Fruit fly (Drosophila melanogaster) whole organism, wandering third instar larva: ENCODE results near the gene pst.

Source experiments
- Abd-B ChIP-seq: fragments of >200 bp; optimal IDR thresholded peaks from 2 replicates; lab custom pipeline; 2017; ENCODE audit warnings: missing biosample characterization, missing genetic modification characterization
- CG32264 ChIP-seq: fragments of 200-800 bp; sonication (Bioruptor generic); optimal IDR thresholded peaks from 2 replicates; lab custom pipeline; 2016; ENCODE audit warnings: missing biosample characterization, missing genetic modification characterization
- CG9705 ChIP-seq: fragments of 200-800 bp; sonication (Bioruptor generic); optimal IDR thresholded peaks from 2 replicates; lab custom pipeline; 2018; ENCODE audit warnings: missing biosample characterization, mild to moderate bottlenecking, missing genetic modification characterization
- CrebA ChIP-seq: fragments of 200-800 bp; sonication (Bioruptor generic); optimal IDR thresholded peaks from 2 replicates; lab custom pipeline; 2016; ENCODE audit warnings: missing biosample characterization, mild to moderate bottlenecking, missing genetic modification characterization, borderline replicate concordance
- Dfd ChIP-seq: fragments of >200 bp; optimal IDR thresholded peaks from 2 replicates; lab custom pipeline; 2017; ENCODE audit warnings: missing biosample characterization, missing genetic modification characterization
- Dif ChIP-seq: fragments of 200-275, 200-300 bp; sonication (Bioruptor generic); optimal IDR thresholded peaks from 2 replicates; lab custom pipeline; 2018; ENCODE audit warnings: missing biosample characterization, missing genetic modification characterization; ENCODE audit not compliant: partially characterized antibody
- GATAd ChIP-seq: sonication (Bioruptor generic); optimal IDR thresholded peaks from 2 replicates; lab custom pipeline; 2016; ENCODE audit warnings: missing biosample characterization, missing genetic modification characterization
- HLH106 ChIP-seq: fragments of 200-800 bp; optimal IDR thresholded peaks from 3 replicates; lab custom pipeline; 2019; ENCODE audit warnings: missing biosample characterization, mild to moderate bottlenecking, missing genetic modification characterization, moderate library complexity
- Hnf4 ChIP-seq: fragments of 200-800 bp; sonication (Bioruptor generic); optimal IDR thresholded peaks from 2 replicates; lab custom pipeline; 2016; ENCODE audit warnings: missing biosample characterization, mild to moderate bottlenecking, missing genetic modification characterization
- Hr78 ChIP-seq: fragments of >200 bp; optimal IDR thresholded peaks from 2 replicates; lab custom pipeline; 2017; ENCODE audit warnings: missing biosample characterization, missing genetic modification characterization
- Hr83 ChIP-seq: fragments of 200-300 bp; sonication (Bioruptor generic); optimal IDR thresholded peaks from 2 replicates; lab custom pipeline; 2016; ENCODE audit warnings: missing biosample characterization, mild to moderate bottlenecking, missing genetic modification characterization, moderate library complexity; ENCODE audit not compliant: poor library complexity, severe bottlenecking
- Jra ChIP-seq: sonication (Bioruptor generic); optimal IDR thresholded peaks from 2 replicates; lab custom pipeline; 2016; ENCODE audit warnings: missing biosample characterization, missing genetic modification characterization
- Mio ChIP-seq: sonication (Bioruptor generic); optimal IDR thresholded peaks from 2 replicates; lab custom pipeline; 2016; ENCODE audit warnings: missing biosample characterization, missing genetic modification characterization
- Myc ChIP-seq: fragments of >200 bp; optimal IDR thresholded peaks from 2 replicates; lab custom pipeline; 2017
- N ChIP-seq: fragments of >200 bp; optimal IDR thresholded peaks from 2 replicates; lab custom pipeline; 2018; ENCODE audit warnings: missing biosample characterization, missing external identifiers, missing genetic modification characterization
- OdsH ChIP-seq: fragments of 200-800 bp; sonication (Bioruptor generic); optimal IDR thresholded peaks from 2 replicates; lab custom pipeline; 2016; ENCODE audit warnings: missing biosample characterization, mild to moderate bottlenecking, missing genetic modification characterization
- Rel ChIP-seq, 2 experiments: fragments of 200-800 bp; sonication (Bioruptor generic) in 1 of 2; optimal IDR thresholded peaks; 2 replicates in 1 of 2; 3 replicates in 1 of 2; lab custom pipeline; 2016 to 2019; ENCODE audit warnings: mild to moderate bottlenecking in 2 of 2, missing biosample characterization in 2 of 2, missing genetic modification characterization in 2 of 2, moderate library complexity in 1 of 2
- Sp1 ChIP-seq: fragments of 200-800 bp; sonication (Bioruptor generic); optimal IDR thresholded peaks from 3 replicates; lab custom pipeline; 2019; ENCODE audit warnings: missing biosample characterization, mild to moderate bottlenecking, missing genetic modification characterization, moderate library complexity
- Vsx2 ChIP-seq: fragments of 200-300, 225-300 bp; sonication (Bioruptor generic); optimal IDR thresholded peaks from 2 replicates; lab custom pipeline; 2018; ENCODE audit warnings: missing biosample characterization, missing genetic modification characterization; ENCODE audit not compliant: partially characterized antibody
- br ChIP-seq: fragments of 200-800 bp; sonication (Bioruptor generic); optimal IDR thresholded peaks from 2 replicates; lab custom pipeline; 2016; ENCODE audit warnings: missing biosample characterization, missing genetic modification characterization
- brk ChIP-seq: fragments of 200-800 bp; sonication (Bioruptor generic); optimal IDR thresholded peaks from 2 replicates; lab custom pipeline; 2016; ENCODE audit warnings: missing biosample characterization, mild to moderate bottlenecking, missing genetic modification characterization
- dl ChIP-seq, 2 experiments: fragments of 175-275, 200-275 bp in 1 of 2; fragments of 200-275 bp in 1 of 2; sonication (Bioruptor generic); optimal IDR thresholded peaks; lab custom pipeline; 2018; ENCODE audit warnings: mild to moderate bottlenecking in 2 of 2, missing biosample characterization in 2 of 2, missing genetic modification characterization in 2 of 2, moderate library complexity in 2 of 2; ENCODE audit not compliant: partially characterized antibody in 2 of 2, insufficient read depth in 1 of 2
- dmrt93B ChIP-seq: fragments of 200-800 bp; sonication (Bioruptor generic); optimal IDR thresholded peaks from 2 replicates; lab custom pipeline; 2018; ENCODE audit warnings: missing biosample characterization, mild to moderate bottlenecking, missing genetic modification characterization
- dsf ChIP-seq: sonication (Bioruptor generic); optimal IDR thresholded peaks from 2 replicates; lab custom pipeline; 2016; ENCODE audit warnings: missing biosample characterization, missing genetic modification characterization, borderline replicate concordance
- ey ChIP-seq: fragments of 200-800 bp; sonication (Bioruptor generic); optimal IDR thresholded peaks from 2 replicates; lab custom pipeline; 2016; ENCODE audit warnings: missing biosample characterization, missing genetic modification characterization
- foxo ChIP-seq, 2 experiments: fragments of 200-800 bp; sonication (Bioruptor generic); optimal IDR thresholded peaks; 2 replicates in 1 of 2; 3 replicates in 1 of 2; lab custom pipeline; 2016 to 2017; ENCODE audit warnings: missing biosample characterization in 2 of 2, missing genetic modification characterization in 2 of 2
- fru ChIP-seq: fragments of 200-800 bp; sonication (Bioruptor generic); optimal IDR thresholded peaks from 3 replicates; lab custom pipeline; 2016; ENCODE audit warnings: missing biosample characterization, mild to moderate bottlenecking, missing genetic modification characterization
- h ChIP-seq: fragments of 200-800 bp; sonication (Bioruptor generic); optimal IDR thresholded peaks from 3 replicates; lab custom pipeline; 2016; ENCODE audit warnings: missing biosample characterization, mild to moderate bottlenecking, missing genetic modification characterization
- jim ChIP-seq: fragments of 175-275, 200-325 bp; sonication (Bioruptor generic); optimal IDR thresholded peaks from 2 replicates; lab custom pipeline; 2016; ENCODE audit warnings: missing biosample characterization, mild to moderate bottlenecking, missing genetic modification characterization
- lola ChIP-seq: fragments of >200 bp; optimal IDR thresholded peaks from 2 replicates; lab custom pipeline; 2017; ENCODE audit warnings: missing biosample characterization, missing genetic modification characterization
- pan ChIP-seq: fragments of >200 bp; optimal IDR thresholded peaks from 2 replicates; lab custom pipeline; 2017
- psq ChIP-seq: fragments of 200-800 bp; sonication (Bioruptor generic); optimal IDR thresholded peaks from 3 replicates; lab custom pipeline; 2017; ENCODE audit warnings: missing biosample characterization, mild to moderate bottlenecking, missing genetic modification characterization, moderate library complexity
- rgr ChIP-seq: fragments of 200-800 bp; sonication (Bioruptor generic); optimal IDR thresholded peaks from 3 replicates; lab custom pipeline; 2016; ENCODE audit warnings: missing biosample characterization, mild to moderate bottlenecking, missing genetic modification characterization
- sage ChIP-seq: fragments of 200-800 bp; sonication (Bioruptor generic); optimal IDR thresholded peaks from 2 replicates; lab custom pipeline; 2016; ENCODE audit warnings: missing biosample characterization, mild to moderate bottlenecking, missing genetic modification characterization
- sv ChIP-seq: fragments of 200-800 bp; sonication (Bioruptor generic); optimal IDR thresholded peaks from 3 replicates; lab custom pipeline; 2016; ENCODE audit warnings: missing biosample characterization, missing genetic modification characterization
- tai ChIP-seq: sonication (Bioruptor generic); optimal IDR thresholded peaks from 2 replicates; lab custom pipeline; 2016; ENCODE audit warnings: missing biosample characterization, missing genetic modification characterization
- usp ChIP-seq: fragments of >200 bp; optimal IDR thresholded peaks from 2 replicates; lab custom pipeline; 2017; ENCODE audit warnings: missing biosample characterization, missing genetic modification characterization
- woc ChIP-seq: sonication (Bioruptor generic); optimal IDR thresholded peaks from 2 replicates; lab custom pipeline; 2016; ENCODE audit warnings: missing biosample characterization, mild to moderate bottlenecking, missing genetic modification characterization

Gene pst

DNA sequence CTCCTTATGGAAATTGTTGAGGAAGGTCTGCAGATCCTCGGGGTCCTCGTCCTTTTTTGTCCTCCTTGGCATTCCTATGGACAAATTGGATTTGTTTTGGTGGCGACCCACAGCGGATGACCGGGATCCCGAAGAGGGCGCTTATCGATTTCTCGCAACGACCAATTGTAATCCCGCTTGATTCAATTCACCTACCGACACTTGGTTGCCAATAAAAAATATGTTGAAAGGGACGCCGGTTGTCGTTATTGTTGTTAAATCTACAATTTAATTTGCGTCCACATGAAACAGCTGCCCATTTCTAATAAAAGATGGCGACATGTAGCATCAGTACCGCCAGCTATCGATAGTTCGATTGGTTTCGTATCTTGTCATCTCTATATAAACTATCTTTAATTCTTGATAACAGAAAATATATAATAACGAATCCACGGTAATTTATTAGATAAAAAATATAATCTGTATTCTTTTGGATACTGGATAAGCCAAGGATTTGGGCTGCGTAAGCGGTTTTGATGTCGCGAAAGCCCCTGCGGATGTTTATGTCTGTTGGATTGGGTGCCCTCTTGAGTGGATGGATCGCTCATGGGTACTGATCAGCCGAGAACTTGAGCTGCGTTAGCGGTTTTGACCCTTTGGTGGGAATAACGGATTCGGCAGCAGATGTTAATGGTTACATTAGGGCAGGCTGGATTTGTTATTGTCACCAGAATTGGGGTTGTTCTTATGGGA, 3.5 kb downstream of the pst start, which contains the start of gene CTCF:
CTCF (minus strand) TSS at position 328 of the 732 bp plus-strand sequence.
- TF ChIP-seq CG9705 (GFP tag; lab: Kevin White, UChicago) (no peak), dsf (GFP tag; lab: Kevin White, UChicago) (no peak), br (peak; percentile 44), Dfd (GFP tag; lab: Kevin White, UChicago) (no peak), sv (no peak), Abd-B (GFP tag; lab: Kevin White, UChicago) (no peak), brk (GFP tag; lab: Kevin White, UChicago) (no peak), OdsH (peak; percentile 37), woc (no peak), N (no peak), tai (GFP tag; lab: Kevin White, UChicago) (no peak), rgr (GFP tag; lab: Kevin White, UChicago) (peak; percentile 50), GATAd (GFP tag; lab: Kevin White, UChicago) (no peak), Mio (no peak), jim (GFP tag; lab: Kevin White, UChicago) (no peak), CrebA (no peak), Hr83 (GFP tag; lab: Kevin White, UChicago) (no peak), HLH106 (tag; lab: Kevin White, UChicago) (peak; percentile 56), dl (GFP tag; optimal IDR thresholded peaks at IDR 0.05; lab: Kevin White, UChicago; ENCODE audit: insufficient read depth in 1 of 2, partially characterized antibody in 2 of 2) (no peak), Hr78 (GFP tag; lab: Kevin White, UChicago) (no peak), Rel (GFP tag; optimal IDR thresholded peaks at IDR 0.05; lab: Kevin White, UChicago) (no peak), Rel (tag; optimal IDR thresholded peaks at IDR 0.05; lab: Kevin White, UChicago) (peak; percentile 15), Sp1 (GFP tag; lab: Kevin White, UChicago) (peak; percentile 16), h (GFP tag; lab: Kevin White, UChicago) (peak; percentile 56), CG32264 (GFP tag; lab: Kevin White, UChicago) (no peak), psq (peak; percentile 21), Dif (GFP tag; lab: Kevin White, UChicago) (no peak), Vsx2 (GFP tag; lab: Kevin White, UChicago) (no peak), foxo (GFP tag; optimal IDR thresholded peaks at IDR 0.05; lab: Kevin White, UChicago) (peak in 1 of 2 experiments; percentile 46), usp (GFP tag; lab: Kevin White, UChicago) (no peak), lola (GFP tag; lab: Kevin White, UChicago) (no peak), Hnf4 (GFP tag; lab: Kevin White, UChicago) (no peak), ey (GFP tag; lab: Kevin White, UChicago) (peak; percentile 30), fru (no peak), dmrt93B (GFP tag; lab: Kevin White, UChicago) (no peak), Myc (lab: Kevin White, UChicago) (peak; percentile 80), pan (lab: Kevin White, UChicago) (no peak), Jra (GFP tag; lab: Kevin White, UChicago) (peak; percentile 14), sage (GFP tag; lab: Kevin White, UChicago) (no peak)

DNA sequence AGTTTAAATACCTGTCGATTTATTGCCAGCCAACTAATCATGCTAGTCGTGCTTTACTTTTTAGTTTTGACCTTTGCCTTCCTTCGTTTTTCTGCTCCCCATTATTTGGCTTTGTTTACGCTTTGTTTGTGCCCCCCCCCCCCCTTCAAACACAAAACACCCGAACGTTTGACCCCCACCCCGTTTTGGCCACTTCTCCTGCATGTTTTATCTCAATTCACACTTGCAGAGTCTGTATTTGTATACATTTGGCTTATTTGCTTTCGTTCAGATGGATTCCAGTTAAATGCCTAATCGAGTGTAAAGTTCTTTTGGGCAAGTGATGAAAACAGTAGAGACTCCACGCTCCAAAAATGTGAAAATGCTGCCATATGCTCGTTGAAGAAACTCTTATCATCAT, 10.8 kb downstream of the pst start:
- TF ChIP-seq br: no peak
- TF ChIP-seq Dfd (GFP tag; lab: Kevin White, UChicago): no peak
- TF ChIP-seq, all 38 proteins: peak for 0
